Fruit fly (Drosophila melanogaster) whole organism, prepupa: Measurements from ENCODE around the gene Oct-TyrR.

Source experiments
- CG10631 ChIP-seq: fragments of 200-800 bp; sonication (Bioruptor generic); optimal IDR thresholded peaks from 2 replicates; lab custom pipeline; 2016; ENCODE audit warnings: missing biosample characterization, missing genetic modification characterization
- CG10669 ChIP-seq: fragments of 200-800 bp; sonication (Bioruptor generic); optimal IDR thresholded peaks from 3 replicates; lab custom pipeline; 2018; ENCODE audit warnings: missing biosample characterization, mild to moderate bottlenecking, missing genetic modification characterization, moderate library complexity
- CG11294 ChIP-seq: fragments of 200-800 bp; sonication (Bioruptor generic); IDR thresholded peaks from 2 replicates; pipeline ENCODE4 v1.3.6; 2022; ENCODE audit warnings: missing biosample characterization, missing genetic modification characterization
- CG11902 ChIP-seq: fragments of 200-800 bp; sonication (Bioruptor generic); optimal IDR thresholded peaks from 3 replicates; lab custom pipeline; 2016; ENCODE audit warnings: missing biosample characterization, missing genetic modification characterization
- CG15336 ChIP-seq: fragments of 200-800 bp; sonication (Bioruptor generic); IDR thresholded peaks from 2 replicates; pipeline ENCODE4 v1.3.6; 2022; ENCODE audit warnings: missing biosample characterization, missing genetic modification characterization
- CG1621 ChIP-seq: fragments of 200-800 bp; sonication (Bioruptor generic); optimal IDR thresholded peaks from 3 replicates; lab custom pipeline; 2018; ENCODE audit warnings: missing biosample characterization, mild to moderate bottlenecking, missing genetic modification characterization
- CG3032 ChIP-seq: fragments of 200-800 bp; optimal IDR thresholded peaks from 2 replicates; lab custom pipeline; 2019; ENCODE audit warnings: missing biosample characterization, mild to moderate bottlenecking, missing genetic modification characterization, moderate library complexity
- CG31627 ChIP-seq: fragments of 200-800 bp; sonication (Bioruptor generic); optimal IDR thresholded peaks from 3 replicates; lab custom pipeline; 2016; ENCODE audit warnings: missing biosample characterization, missing genetic modification characterization
- CG32006 ChIP-seq: fragments of 200-800 bp; sonication (Bioruptor generic); optimal IDR thresholded peaks from 3 replicates; lab custom pipeline; 2017; ENCODE audit warnings: missing biosample characterization, mild to moderate bottlenecking, missing genetic modification characterization
- CG3919 ChIP-seq: fragments of 200-800 bp; sonication (Bioruptor generic); optimal IDR thresholded peaks from 3 replicates; lab custom pipeline; 2016; ENCODE audit warnings: missing biosample characterization, missing genetic modification characterization
- CG6163 ChIP-seq: fragments of 200-800 bp; sonication (Bioruptor generic); IDR thresholded peaks from 3 replicates; pipeline ENCODE4 v1.3.6; 2022; ENCODE audit warnings: missing biosample characterization, missing genetic modification characterization
- CG6276 ChIP-seq: fragments of 200-800 bp; sonication (Bioruptor generic); optimal IDR thresholded peaks from 2 replicates; lab custom pipeline; 2017; ENCODE audit warnings: missing biosample characterization, mild to moderate bottlenecking, missing genetic modification characterization
- CG6808 ChIP-seq: fragments of 200-800 bp; sonication (Bioruptor generic); optimal IDR thresholded peaks from 3 replicates; lab custom pipeline; 2017; ENCODE audit warnings: missing biosample characterization, missing genetic modification characterization, mild to moderate bottlenecking, moderate library complexity, missing genetic modification reagents
- CG6854 ChIP-seq: fragments of 200-800 bp; sonication (Bioruptor generic); optimal IDR thresholded peaks from 2 replicates; lab custom pipeline; 2017; ENCODE audit warnings: missing biosample characterization, mild to moderate bottlenecking, missing genetic modification characterization
- CG7368 ChIP-seq: fragments of 200-800 bp; sonication (Bioruptor generic); optimal IDR thresholded peaks from 3 replicates; lab custom pipeline; 2016; ENCODE audit warnings: missing biosample characterization, missing genetic modification characterization
- CG8119 ChIP-seq: fragments of 200-800 bp; sonication (Bioruptor generic); IDR thresholded peaks from 3 replicates; pipeline ENCODE4 v1.3.6; 2022; ENCODE audit warnings: missing biosample characterization, missing genetic modification characterization
- CG8319 ChIP-seq: fragments of 200-800 bp; sonication (Bioruptor generic); optimal IDR thresholded peaks from 3 replicates; lab custom pipeline; 2016; ENCODE audit warnings: missing biosample characterization, missing genetic modification characterization
- CG8632 ChIP-seq: fragments of 200-800 bp; sonication (Bioruptor generic); optimal IDR thresholded peaks from 3 replicates; lab custom pipeline; 2016; ENCODE audit warnings: missing biosample characterization, missing genetic modification characterization
- CG9139 ChIP-seq: fragments of 200-800 bp; sonication (Bioruptor generic); optimal IDR thresholded peaks from 3 replicates; lab custom pipeline; 2017; ENCODE audit warnings: missing biosample characterization, mild to moderate bottlenecking, missing genetic modification characterization
- Eip75B ChIP-seq: fragments of 200-800 bp; sonication (Bioruptor generic); optimal IDR thresholded peaks from 3 replicates; lab custom pipeline; 2016; ENCODE audit warnings: missing biosample characterization, missing genetic modification characterization
- Eip78C ChIP-seq: fragments of 200-800 bp; sonication (Bioruptor generic); peaks from one replicate; lab custom pipeline; 2016; ENCODE audit warnings: missing biosample characterization, missing genetic modification characterization
- Eip93F ChIP-seq: fragments of 200-800 bp; sonication (Bioruptor generic); optimal IDR thresholded peaks from 2 replicates; lab custom pipeline; 2016; ENCODE audit warnings: missing biosample characterization, mild to moderate bottlenecking, missing genetic modification characterization
- Ets21C ChIP-seq: fragments of 200-800 bp; sonication (Bioruptor generic); optimal IDR thresholded peaks from 3 replicates; lab custom pipeline; 2016; ENCODE audit warnings: missing biosample characterization, missing genetic modification characterization
- Hr38 ChIP-seq: sonication (Bioruptor generic); optimal IDR thresholded peaks from 2 replicates; lab custom pipeline; 2016; ENCODE audit warnings: missing biosample characterization, missing genetic modification characterization
- Hr39 ChIP-seq: fragments of 200-800 bp; sonication (Bioruptor generic); optimal IDR thresholded peaks from 2 replicates; lab custom pipeline; 2016; ENCODE audit warnings: missing biosample characterization, missing genetic modification characterization
- Lpt ChIP-seq: fragments of 200-800 bp; sonication (Bioruptor generic); optimal IDR thresholded peaks from 3 replicates; lab custom pipeline; 2016; ENCODE audit warnings: missing biosample characterization, missing genetic modification characterization
- Met ChIP-seq: fragments of 200-800 bp; sonication (Bioruptor generic); optimal IDR thresholded peaks from 3 replicates; lab custom pipeline; 2016; ENCODE audit warnings: missing biosample characterization, missing genetic modification characterization
- OdsH ChIP-seq: fragments of 200-800 bp; sonication (Bioruptor generic); optimal IDR thresholded peaks from 3 replicates; lab custom pipeline; 2016; ENCODE audit warnings: missing biosample characterization, missing genetic modification characterization
- Smox ChIP-seq: fragments of 200-800 bp; sonication (Bioruptor generic); optimal IDR thresholded peaks from 3 replicates; lab custom pipeline; 2016; ENCODE audit warnings: missing biosample characterization, missing genetic modification characterization
- Sox14 ChIP-seq: fragments of 200-800 bp; sonication (Bioruptor generic); optimal IDR thresholded peaks from 3 replicates; lab custom pipeline; 2016; ENCODE audit warnings: missing biosample characterization, missing genetic modification characterization
- acj6 ChIP-seq: fragments of 200-800 bp; sonication (Bioruptor generic); optimal IDR thresholded peaks from 3 replicates; lab custom pipeline; 2016; ENCODE audit warnings: missing biosample characterization, missing genetic modification characterization
- cyc ChIP-seq: fragments of 200-800 bp; sonication (Bioruptor generic); optimal IDR thresholded peaks from 3 replicates; lab custom pipeline; 2016; ENCODE audit warnings: missing biosample characterization, missing genetic modification characterization
- dac ChIP-seq: fragments of 200-800 bp; sonication (Bioruptor generic); optimal IDR thresholded peaks from 2 replicates; lab custom pipeline; 2017; ENCODE audit warnings: missing biosample characterization, mild to moderate bottlenecking, missing genetic modification characterization
- dsx ChIP-seq: fragments of 200-800 bp; optimal IDR thresholded peaks from 3 replicates; lab custom pipeline; 2019; ENCODE audit warnings: missing biosample characterization, mild to moderate bottlenecking, missing genetic modification characterization, moderate library complexity; ENCODE audit not compliant: poor library complexity, severe bottlenecking
- eg ChIP-seq: fragments of 200-800 bp; sonication (Bioruptor generic); IDR thresholded peaks from 3 replicates; pipeline ENCODE4 v1.3.6; 2022; ENCODE audit warnings: missing biosample characterization, missing genetic modification characterization
- esn ChIP-seq: fragments of 200-800 bp; sonication (Bioruptor generic); optimal IDR thresholded peaks from 2 replicates; lab custom pipeline; 2016; ENCODE audit warnings: missing biosample characterization, mild to moderate bottlenecking, missing genetic modification characterization, moderate library complexity
- fd59A ChIP-seq: fragments of 200-800 bp; sonication (Bioruptor generic); optimal IDR thresholded peaks from 2 replicates; lab custom pipeline; 2017; ENCODE audit warnings: missing biosample characterization, mild to moderate bottlenecking, missing genetic modification characterization, missing genetic modification reagents
- fd85E ChIP-seq: fragments of 200-800 bp; sonication (Bioruptor generic); optimal IDR thresholded peaks from 3 replicates; lab custom pipeline; 2016; ENCODE audit warnings: missing biosample characterization, missing genetic modification characterization
- fkh ChIP-seq: fragments of 200-800 bp; sonication (Bioruptor generic); optimal IDR thresholded peaks from 3 replicates; lab custom pipeline; 2017; ENCODE audit warnings: missing biosample characterization, mild to moderate bottlenecking, missing genetic modification characterization, moderate library complexity
- net ChIP-seq: fragments of 200-800 bp; sonication (Bioruptor generic); optimal IDR thresholded peaks from 3 replicates; lab custom pipeline; 2016; ENCODE audit warnings: missing biosample characterization, missing genetic modification characterization
- pdm3 ChIP-seq: fragments of 200-800 bp; sonication (Bioruptor generic); optimal IDR thresholded peaks from 3 replicates; lab custom pipeline; 2016; ENCODE audit warnings: missing biosample characterization, missing genetic modification characterization
- spab ChIP-seq: fragments of 200-800 bp; sonication (Bioruptor generic); optimal IDR thresholded peaks from 2 replicates; lab custom pipeline; 2017; ENCODE audit warnings: missing biosample characterization, mild to moderate bottlenecking, missing genetic modification characterization, missing genetic modification reagents
- ss ChIP-seq, 2 experiments: fragments of 200-800 bp; sonication (Bioruptor generic); optimal IDR thresholded peaks; 2 replicates in 1 of 2; 3 replicates in 1 of 2; lab custom pipeline; 2017 to 2018; ENCODE audit warnings: mild to moderate bottlenecking in 2 of 2, missing biosample characterization in 2 of 2, missing genetic modification characterization in 2 of 2, moderate library complexity in 1 of 2
- svp ChIP-seq: fragments of 200-800 bp; sonication (Bioruptor generic); peaks from one replicate; lab custom pipeline; 2016; ENCODE audit warnings: missing biosample characterization, missing genetic modification characterization
- topi ChIP-seq: fragments of 200-800 bp; sonication (Bioruptor generic); optimal IDR thresholded peaks from 3 replicates; lab custom pipeline; 2016; ENCODE audit warnings: missing biosample characterization, missing genetic modification characterization
- vri ChIP-seq: fragments of 200-800 bp; sonication (Bioruptor generic); optimal IDR thresholded peaks from 3 replicates; lab custom pipeline; 2016; ENCODE audit warnings: missing biosample characterization, mild to moderate bottlenecking, missing genetic modification characterization

The Oct-TyrR gene

DNA sequence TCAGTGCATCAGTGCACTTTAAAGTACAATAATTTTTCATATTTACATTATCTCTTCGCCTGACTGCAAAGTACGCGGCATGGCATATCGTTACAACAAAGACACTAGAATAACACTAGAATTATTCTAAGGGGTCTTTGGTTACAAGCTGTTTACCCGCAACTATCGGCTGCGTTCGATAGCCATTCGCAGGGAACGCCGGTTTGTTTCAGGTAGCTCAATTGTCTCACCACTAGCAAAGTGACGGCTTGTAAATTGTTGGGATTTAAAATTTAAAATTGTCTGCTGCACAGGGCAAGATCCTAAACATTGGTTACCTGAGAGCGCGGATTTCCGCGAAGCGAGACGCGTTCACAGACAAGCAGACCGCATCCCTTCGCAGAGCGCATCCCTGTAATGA, 30.9 kb downstream of the Oct-TyrR start, which contains the start of gene CG14561 (continued):
- TF ChIP-seq fd85E (no peak), CG1621 (tag; lab: Kevin White, UChicago) (no peak), CG6854 (no peak), fkh (GFP tag; lab: Kevin White, UChicago) (peak; percentile 81), topi (no peak), CG6808 (GFP tag; lab: Kevin White, UChicago) (no peak)

- no peak for TF ChIP-seq acj6
- TF ChIP-seq CG11294 (GFP tag; lab: Robert Waterston, UW): no peak
- TF ChIP-seq pdm3 (GFP tag; lab: Kevin White, UChicago): no peak
- TF ChIP-seq net (GFP tag; lab: Kevin White, UChicago): no peak
- TF ChIP-seq CG3919 (GFP tag; lab: Kevin White, UChicago): no peak
- no peak for TF ChIP-seq CG10669
- TF ChIP-seq Ets21C (GFP tag; lab: Kevin White, UChicago): no peak
- TF ChIP-seq Eip93F (GFP tag; lab: Kevin White, UChicago): no peak
- TF ChIP-seq Lpt (GFP tag; lab: Kevin White, UChicago): no peak
- no peak for TF ChIP-seq Met (GFP tag; lab: Kevin White, UChicago)
- TF ChIP-seq CG10631: no peak
- TF ChIP-seq CG8319 (GFP tag; lab: Kevin White, UChicago): no peak
- TF ChIP-seq CG9139 (GFP tag; lab: Kevin White, UChicago): no peak
- TF ChIP-seq CG6163 (GFP tag; lab: Robert Waterston, UW): no peak
- no peak for TF ChIP-seq Sox14 (GFP tag; lab: Kevin White, UChicago)
- TF ChIP-seq eg (GFP tag; lab: Robert Waterston, UW): no peak
- TF ChIP-seq ss (GFP tag; optimal IDR thresholded peaks at IDR 0.05; lab: Kevin White, UChicago): no peak
- TF ChIP-seq Eip75B (GFP tag; lab: Kevin White, UChicago): no peak
- TF ChIP-seq, all 60 proteins: peak for 0
These were observed 35.7 kb downstream of the Oct-TyrR start for dm6 chr3L:22070506-22070905.

dm6 chr3L:22071687-22072394, 37.0 kb downstream of the Oct-TyrR start, which contains the start of gene CG7139:
Gene CG7139 (minus strand): TSS chr3L:22071848.
- TF ChIP-seq Eip75B (GFP tag; lab: Kevin White, UChicago) (no peak), cyc (GFP tag; lab: Kevin White, UChicago) (peak; percentile 3), fd85E (no peak), CG6276 (no peak), CG32006 (GFP tag; lab: Kevin White, UChicago) (peak; percentile 24), CG3919 (GFP tag; lab: Kevin White, UChicago) (no peak), acj6 (peak; percentile 26), net (GFP tag; lab: Kevin White, UChicago) (no peak), Met (GFP tag; lab: Kevin White, UChicago) (peak; percentile 39), Hr38 (GFP tag; lab: Kevin White, UChicago) (no peak), dac (no peak), CG8319 (GFP tag; lab: Kevin White, UChicago) (peak; percentile 2), Eip78C (peak; percentile 80), CG6808 (GFP tag; lab: Kevin White, UChicago) (no peak), Smox (GFP tag; lab: Kevin White, UChicago) (peak; percentile 16), fd59A (no peak), CG10669 (no peak), CG10631 (peak; percentile 29), dsx (GFP tag; lab: Kevin White, UChicago) (no peak), OdsH (GFP tag; lab: Kevin White, UChicago) (peak; percentile 1), CG9139 (GFP tag; lab: Kevin White, UChicago) (no peak), esn (GFP tag; lab: Kevin White, UChicago) (peak; percentile 51), CG15336 (GFP tag; lab: Robert Waterston, UW) (no peak), CG3032 (tag; lab: Kevin White, UChicago) (peak; percentile 10), Lpt (GFP tag; lab: Kevin White, UChicago) (no peak), spab (no peak), CG31627 (GFP tag; lab: Kevin White, UChicago) (peak; percentile 45), Hr39 (GFP tag; lab: Kevin White, UChicago) (peak; percentile 26), CG8632 (no peak), vri (GFP tag; lab: Kevin White, UChicago) (no peak), CG7368 (GFP tag; lab: Kevin White, UChicago) (no peak), CG11294 (GFP tag; lab: Robert Waterston, UW) (no peak), CG11902 (GFP tag; lab: Kevin White, UChicago) (no peak), svp (GFP tag; lab: Kevin White, UChicago) (peak; percentile 52), CG8119 (no peak), Eip93F (GFP tag; lab: Kevin White, UChicago) (no peak)
